Fruit fly (Drosophila melanogaster) whole organism, prepupa: Measurements from ENCODE around the gene Gss2.
A peak's percentile ranks its signal among the peaks of the same experiment; 100 is the strongest.

Experiments used
- Blimp-1 ChIP-seq: fragments of 200-800 bp; sonication (Bioruptor generic); optimal IDR thresholded peaks from 3 replicates; lab custom pipeline; 2017; ENCODE audit warnings: missing biosample characterization, missing genetic modification characterization, mild to moderate bottlenecking, moderate library complexity, missing genetic modification reagents
- CG10631 ChIP-seq: fragments of 200-800 bp; sonication (Bioruptor generic); optimal IDR thresholded peaks from 2 replicates; lab custom pipeline; 2016; ENCODE audit warnings: missing biosample characterization, missing genetic modification characterization
- CG10669 ChIP-seq: fragments of 200-800 bp; sonication (Bioruptor generic); optimal IDR thresholded peaks from 3 replicates; lab custom pipeline; 2018; ENCODE audit warnings: missing biosample characterization, mild to moderate bottlenecking, missing genetic modification characterization, moderate library complexity
- CG11762 ChIP-seq: fragments of 200-800 bp; sonication (Bioruptor generic); optimal IDR thresholded peaks from 3 replicates; lab custom pipeline; 2016; ENCODE audit warnings: missing biosample characterization, missing genetic modification characterization; ENCODE audit not compliant: insufficient read depth
- CG11902 ChIP-seq: fragments of 200-800 bp; sonication (Bioruptor generic); optimal IDR thresholded peaks from 3 replicates; lab custom pipeline; 2016; ENCODE audit warnings: missing biosample characterization, missing genetic modification characterization
- CG15336 ChIP-seq: fragments of 200-800 bp; sonication (Bioruptor generic); IDR thresholded peaks from 2 replicates; pipeline ENCODE4 v1.3.6; 2022; ENCODE audit warnings: missing biosample characterization, missing genetic modification characterization
- CG1621 ChIP-seq: fragments of 200-800 bp; sonication (Bioruptor generic); optimal IDR thresholded peaks from 3 replicates; lab custom pipeline; 2018; ENCODE audit warnings: missing biosample characterization, mild to moderate bottlenecking, missing genetic modification characterization
- CG16779 ChIP-seq: fragments of 200-800 bp; sonication (Bioruptor generic); optimal IDR thresholded peaks from 3 replicates; lab custom pipeline; 2017; ENCODE audit warnings: missing biosample characterization, mild to moderate bottlenecking, missing genetic modification characterization
- CG32006 ChIP-seq: fragments of 200-800 bp; sonication (Bioruptor generic); optimal IDR thresholded peaks from 3 replicates; lab custom pipeline; 2017; ENCODE audit warnings: missing biosample characterization, mild to moderate bottlenecking, missing genetic modification characterization
- CG4318 ChIP-seq: fragments of 200-800 bp; sonication (Bioruptor generic); optimal IDR thresholded peaks from 3 replicates; lab custom pipeline; 2017; ENCODE audit warnings: missing biosample characterization, mild to moderate bottlenecking, missing genetic modification characterization
- CG6163 ChIP-seq: fragments of 200-800 bp; sonication (Bioruptor generic); IDR thresholded peaks from 3 replicates; pipeline ENCODE4 v1.3.6; 2022; ENCODE audit warnings: missing biosample characterization, missing genetic modification characterization
- CG6276 ChIP-seq: fragments of 200-800 bp; sonication (Bioruptor generic); optimal IDR thresholded peaks from 2 replicates; lab custom pipeline; 2017; ENCODE audit warnings: missing biosample characterization, mild to moderate bottlenecking, missing genetic modification characterization
- CG6792 ChIP-seq: fragments of 200-800 bp; sonication (Bioruptor generic); optimal IDR thresholded peaks from 3 replicates; lab custom pipeline; 2016; ENCODE audit warnings: missing biosample characterization, missing genetic modification characterization
- CG6808 ChIP-seq: fragments of 200-800 bp; sonication (Bioruptor generic); optimal IDR thresholded peaks from 3 replicates; lab custom pipeline; 2017; ENCODE audit warnings: missing biosample characterization, missing genetic modification characterization, mild to moderate bottlenecking, moderate library complexity, missing genetic modification reagents
- CG6854 ChIP-seq: fragments of 200-800 bp; sonication (Bioruptor generic); optimal IDR thresholded peaks from 2 replicates; lab custom pipeline; 2017; ENCODE audit warnings: missing biosample characterization, mild to moderate bottlenecking, missing genetic modification characterization
- CG8119 ChIP-seq: fragments of 200-800 bp; sonication (Bioruptor generic); IDR thresholded peaks from 3 replicates; pipeline ENCODE4 v1.3.6; 2022; ENCODE audit warnings: missing biosample characterization, missing genetic modification characterization
- CG8632 ChIP-seq: fragments of 200-800 bp; sonication (Bioruptor generic); optimal IDR thresholded peaks from 3 replicates; lab custom pipeline; 2016; ENCODE audit warnings: missing biosample characterization, missing genetic modification characterization
- Eip75B ChIP-seq: fragments of 200-800 bp; sonication (Bioruptor generic); optimal IDR thresholded peaks from 3 replicates; lab custom pipeline; 2016; ENCODE audit warnings: missing biosample characterization, missing genetic modification characterization
- Eip78C ChIP-seq: fragments of 200-800 bp; sonication (Bioruptor generic); peaks from one replicate; lab custom pipeline; 2016; ENCODE audit warnings: missing biosample characterization, missing genetic modification characterization
- Hr38 ChIP-seq: sonication (Bioruptor generic); optimal IDR thresholded peaks from 2 replicates; lab custom pipeline; 2016; ENCODE audit warnings: missing biosample characterization, missing genetic modification characterization
- Hr4 ChIP-seq: fragments of 200-800 bp; sonication (Bioruptor generic); optimal IDR thresholded peaks from 3 replicates; lab custom pipeline; 2016; ENCODE audit warnings: missing biosample characterization, missing genetic modification characterization
- Lpt ChIP-seq: fragments of 200-800 bp; sonication (Bioruptor generic); optimal IDR thresholded peaks from 3 replicates; lab custom pipeline; 2016; ENCODE audit warnings: missing biosample characterization, missing genetic modification characterization
- Met ChIP-seq: fragments of 200-800 bp; sonication (Bioruptor generic); optimal IDR thresholded peaks from 3 replicates; lab custom pipeline; 2016; ENCODE audit warnings: missing biosample characterization, missing genetic modification characterization
- OdsH ChIP-seq: fragments of 200-800 bp; sonication (Bioruptor generic); optimal IDR thresholded peaks from 3 replicates; lab custom pipeline; 2016; ENCODE audit warnings: missing biosample characterization, missing genetic modification characterization
- Smox ChIP-seq: fragments of 200-800 bp; sonication (Bioruptor generic); optimal IDR thresholded peaks from 3 replicates; lab custom pipeline; 2016; ENCODE audit warnings: missing biosample characterization, missing genetic modification characterization
- Sox102F ChIP-seq: fragments of 200-800 bp; sonication (Bioruptor generic); optimal IDR thresholded peaks from 2 replicates; lab custom pipeline; 2016; ENCODE audit warnings: missing biosample characterization, mild to moderate bottlenecking, missing genetic modification characterization
- Sox14 ChIP-seq: fragments of 200-800 bp; sonication (Bioruptor generic); optimal IDR thresholded peaks from 3 replicates; lab custom pipeline; 2016; ENCODE audit warnings: missing biosample characterization, missing genetic modification characterization
- achi ChIP-seq: fragments of 200-800 bp; sonication (Bioruptor generic); optimal IDR thresholded peaks from 3 replicates; lab custom pipeline; 2016; ENCODE audit warnings: missing biosample characterization, missing genetic modification characterization
- acj6 ChIP-seq: fragments of 200-800 bp; sonication (Bioruptor generic); optimal IDR thresholded peaks from 3 replicates; lab custom pipeline; 2016; ENCODE audit warnings: missing biosample characterization, missing genetic modification characterization
- dsx ChIP-seq: fragments of 200-800 bp; optimal IDR thresholded peaks from 3 replicates; lab custom pipeline; 2019; ENCODE audit warnings: missing biosample characterization, mild to moderate bottlenecking, missing genetic modification characterization, moderate library complexity; ENCODE audit not compliant: poor library complexity, severe bottlenecking
- eg ChIP-seq: fragments of 200-800 bp; sonication (Bioruptor generic); IDR thresholded peaks from 3 replicates; pipeline ENCODE4 v1.3.6; 2022; ENCODE audit warnings: missing biosample characterization, missing genetic modification characterization
- esn ChIP-seq: fragments of 200-800 bp; sonication (Bioruptor generic); optimal IDR thresholded peaks from 2 replicates; lab custom pipeline; 2016; ENCODE audit warnings: missing biosample characterization, mild to moderate bottlenecking, missing genetic modification characterization, moderate library complexity
- fd59A ChIP-seq: fragments of 200-800 bp; sonication (Bioruptor generic); optimal IDR thresholded peaks from 2 replicates; lab custom pipeline; 2017; ENCODE audit warnings: missing biosample characterization, mild to moderate bottlenecking, missing genetic modification characterization, missing genetic modification reagents
- fd85E ChIP-seq: fragments of 200-800 bp; sonication (Bioruptor generic); optimal IDR thresholded peaks from 3 replicates; lab custom pipeline; 2016; ENCODE audit warnings: missing biosample characterization, missing genetic modification characterization
- pdm3 ChIP-seq: fragments of 200-800 bp; sonication (Bioruptor generic); optimal IDR thresholded peaks from 3 replicates; lab custom pipeline; 2016; ENCODE audit warnings: missing biosample characterization, missing genetic modification characterization
- salr ChIP-seq, 2 experiments: fragments of 200-800 bp; sonication (Bioruptor generic); optimal IDR thresholded peaks; 3 replicates each; lab custom pipeline; 2016 to 2018; ENCODE audit warnings: missing biosample characterization in 2 of 2, missing genetic modification characterization in 2 of 2, mild to moderate bottlenecking in 1 of 2
- spab ChIP-seq: fragments of 200-800 bp; sonication (Bioruptor generic); optimal IDR thresholded peaks from 2 replicates; lab custom pipeline; 2017; ENCODE audit warnings: missing biosample characterization, mild to moderate bottlenecking, missing genetic modification characterization, missing genetic modification reagents
- ss ChIP-seq, 2 experiments: fragments of 200-800 bp; sonication (Bioruptor generic); optimal IDR thresholded peaks; 2 replicates in 1 of 2; 3 replicates in 1 of 2; lab custom pipeline; 2017 to 2018; ENCODE audit warnings: mild to moderate bottlenecking in 2 of 2, missing biosample characterization in 2 of 2, missing genetic modification characterization in 2 of 2, moderate library complexity in 1 of 2
- svp ChIP-seq: fragments of 200-800 bp; sonication (Bioruptor generic); peaks from one replicate; lab custom pipeline; 2016; ENCODE audit warnings: missing biosample characterization, missing genetic modification characterization
- vri ChIP-seq: fragments of 200-800 bp; sonication (Bioruptor generic); optimal IDR thresholded peaks from 3 replicates; lab custom pipeline; 2016; ENCODE audit warnings: missing biosample characterization, mild to moderate bottlenecking, missing genetic modification characterization

The Gss2 gene

dm6 chrX:17860711-17861110 lies 38.8 kb upstream of the Gss2 start, which contains the start of the genes Arp8 and CG6769 (continued):
- TF ChIP-seq CG6276 (GFP tag; lab: Kevin White, UChicago) (no peak), Hr38 (GFP tag; lab: Kevin White, UChicago) (no peak), CG32006 (GFP tag; lab: Kevin White, UChicago) (no peak), CG10669 (GFP tag; lab: Kevin White, UChicago) (no peak), Blimp-1 (GFP tag; lab: Kevin White, UChicago) (peak; percentile 34), OdsH (no peak), CG6854 (no peak), salr (GFP tag; optimal IDR thresholded peaks at IDR 0.05; lab: Kevin White, UChicago) (no peak), CG1621 (tag; lab: Kevin White, UChicago) (peak; percentile 35), CG11762 (GFP tag; lab: Kevin White, UChicago) (no peak), CG6808 (no peak), CG16779 (tag; lab: Kevin White, UChicago) (no peak), CG6163 (no peak), fd85E (no peak), CG10631 (GFP tag; lab: Kevin White, UChicago) (no peak), spab (GFP tag; lab: Kevin White, UChicago) (no peak), fd59A (GFP tag; lab: Kevin White, UChicago) (no peak), Sox102F (GFP tag; lab: Kevin White, UChicago) (no peak), Hr4 (peak; percentile 8)

- TF ChIP-seq Eip78C (GFP tag; lab: Kevin White, UChicago) (peak; percentile 27), ss (GFP tag; optimal IDR thresholded peaks at IDR 0.05; lab: Kevin White, UChicago) (no peak), Sox102F (GFP tag; lab: Kevin White, UChicago) (peak; percentile 18), esn (peak; percentile 32)
Observed at dm6 chrX:17865103-17865502, 34.4 kb upstream of the Gss2 start.

- TF ChIP-seq svp (GFP tag; lab: Kevin White, UChicago) (peak; percentile 47), CG6792 (no peak), CG6808 (no peak), vri (GFP tag; lab: Kevin White, UChicago) (no peak), Smox (GFP tag; lab: Kevin White, UChicago) (no peak), OdsH (no peak), CG8632 (GFP tag; lab: Kevin White, UChicago) (no peak), Lpt (GFP tag; lab: Kevin White, UChicago) (peak; percentile 24), CG6854 (peak; percentile 6), Eip75B (GFP tag; lab: Kevin White, UChicago) (peak; percentile 12), dsx (no peak), Hr4 (peak; percentile 4), CG11902 (GFP tag; lab: Kevin White, UChicago) (no peak), Sox14 (GFP tag; lab: Kevin White, UChicago) (no peak), acj6 (GFP tag; lab: Kevin White, UChicago) (no peak), CG8119 (GFP tag; lab: Robert Waterston, UW) (0 out of 3 replicates have a peak, but pooled peaks have one; percentile 34), CG15336 (GFP tag; lab: Robert Waterston, UW) (peak; percentile 37; the same call in 1 of the 2 replicates), pdm3 (GFP tag; lab: Kevin White, UChicago) (no peak), achi (GFP tag; lab: Kevin White, UChicago) (no peak), Hr38 (GFP tag; lab: Kevin White, UChicago) (no peak), CG10669 (GFP tag; lab: Kevin White, UChicago) (no peak), eg (0 out of 3 replicates have a peak, but pooled peaks have one; percentile 23), CG6163 (peak; percentile 43; the same call in 2 of the 3 replicates), fd59A (GFP tag; lab: Kevin White, UChicago) (no peak), CG10631 (GFP tag; lab: Kevin White, UChicago) (no peak), CG4318 (GFP tag; lab: Kevin White, UChicago) (no peak), Eip78C (GFP tag; lab: Kevin White, UChicago) (peak; percentile 54), Met (no peak)
Observed at dm6 chrX:17870614-17871394, 28.7 kb upstream of the Gss2 start.
